Worm (Caenorhabditis elegans): ENCODE measurements around the gene F31E3.6.

DNA sequence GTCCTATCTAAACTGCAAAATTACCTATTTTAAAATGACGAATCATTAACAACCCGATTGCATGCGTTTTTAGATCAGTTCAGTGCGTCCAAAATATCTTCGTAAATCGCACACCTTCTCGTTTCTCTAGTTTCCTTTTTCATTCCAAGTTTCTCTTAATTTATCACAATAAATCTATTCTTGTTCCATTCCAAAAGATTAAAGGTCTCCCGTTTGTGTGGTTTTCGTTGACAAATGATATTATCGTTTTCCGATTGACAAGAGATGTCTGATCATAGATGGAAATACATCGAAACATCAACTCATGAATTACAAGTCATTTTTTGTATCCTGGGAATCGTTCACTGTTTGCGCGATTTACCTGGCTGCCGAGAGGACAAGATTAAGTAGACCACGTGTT lies 11.3 kb downstream of the F31E3.6 start:
- TF ChIP-seq nhr-237 (tag; optimal IDR thresholded peaks at IDR 0.05) = no peak
- TF ChIP-seq ceh-16 (tag; optimal IDR thresholded peaks at IDR 0.05) = no peak
- no peak for TF ChIP-seq nhr-77 (tag; optimal IDR thresholded peaks at IDR 0.05)
- TF ChIP-seq R02D3.7 (tag; optimal IDR thresholded peaks at IDR 0.05) = no peak
- TF ChIP-seq nhr-25 (tag; optimal IDR thresholded peaks at IDR 0.05) = no peak
- TF ChIP-seq nhr-12 (tag; optimal IDR thresholded peaks at IDR 0.05) = no peak
- TF ChIP-seq ama-1 (optimal IDR thresholded peaks at IDR 0.05) = no peak
- TF ChIP-seq lin-11 (tag; optimal IDR thresholded peaks at IDR 0.05) = no peak

Data from whole organism, L2 larva.